Fruit fly (Drosophila melanogaster): Measurements from ENCODE around the gene CG6712.

Gene CG6712

dm6 chr2L:12065683-12066386 is 30.5 kb downstream of the CG6712 start (continued):
- no peak for TF ChIP-seq gce (GFP tag; IDR thresholded peaks at IDR 0.05)
- no peak for TF ChIP-seq CG4707 (GFP tag; optimal IDR thresholded peaks at IDR 0.05)
- TF ChIP-seq chm (GFP tag; IDR thresholded peaks at IDR 0.05), result no peak
- TF ChIP-seq dpn (GFP tag; optimal IDR thresholded peaks at IDR 0.05), result no peak
- TF ChIP-seq NC2β (GFP tag; optimal IDR thresholded peaks at IDR 0.05), result no peak
- TF ChIP-seq ATbp (GFP tag; optimal IDR thresholded peaks at IDR 0.05), result peak; percentile 38
- TF ChIP-seq CG33557 (GFP tag; optimal IDR thresholded peaks at IDR 0.05), result peak; percentile 78
- TF ChIP-seq CG13424 (tag; optimal IDR thresholded peaks at IDR 0.05), result peak; percentile 44
- peak; percentile 35 for TF ChIP-seq CG6813 (GFP tag; optimal IDR thresholded peaks at IDR 0.05)
- TF ChIP-seq H2.0 (GFP tag; IDR thresholded peaks at IDR 0.05), result no peak
- no peak for TF ChIP-seq CG6272 (GFP tag; IDR thresholded peaks at IDR 0.05)
- TF ChIP-seq CG4617 (GFP tag; optimal IDR thresholded peaks at IDR 0.05; ENCODE audit: borderline replicate concordance), result no peak
- TF ChIP-seq sens (GFP tag), result peak; percentile 75
- no peak for TF ChIP-seq aop (GFP tag; IDR thresholded peaks at IDR 0.05)
- no peak for TF ChIP-seq Opbp (GFP tag; IDR thresholded peaks at IDR 0.05; ENCODE audit: partially characterized antibody)
- no peak for TF ChIP-seq CG18619 (GFP tag; optimal IDR thresholded peaks at IDR 0.05)
- peak; percentile 62; the same call in 1 of the 2 replicates for TF ChIP-seq vvl (GFP tag; IDR thresholded peaks at IDR 0.05)
- TF ChIP-seq ken (GFP tag; IDR thresholded peaks at IDR 0.05), result 0 out of 3 replicates have a peak, but pooled peaks have one; percentile 8
- peak; percentile 23 for TF ChIP-seq trem (tag; optimal IDR thresholded peaks at IDR 0.05)
- TF ChIP-seq Adf1 (GFP tag; IDR thresholded peaks at IDR 0.05), result no peak
- TF ChIP-seq Fer1 (GFP tag; optimal IDR thresholded peaks at IDR 0.05), result no peak
- TF ChIP-seq CG34422 (GFP tag; IDR thresholded peaks at IDR 0.05), result no peak
- peak; percentile 46 for TF ChIP-seq Spps (tag; optimal IDR thresholded peaks at IDR 0.05)
- no peak for TF ChIP-seq CHES-1-like (GFP tag; optimal IDR thresholded peaks at IDR 0.05)
- no peak for TF ChIP-seq dati (GFP tag; IDR thresholded peaks at IDR 0.05)
- no peak for TF ChIP-seq CG11723 (GFP tag; optimal IDR thresholded peaks at IDR 0.05)
- no peak for TF ChIP-seq run (tag; optimal IDR thresholded peaks at IDR 0.05)
- TF ChIP-seq tgo (GFP tag; IDR thresholded peaks at IDR 0.05), result no peak; the same call in 2 of the 3 replicates
- TF ChIP-seq pho (GFP tag; optimal IDR thresholded peaks at IDR 0.05), result no peak
- peak; percentile 9 for TF ChIP-seq CG17385 (GFP tag; optimal IDR thresholded peaks at IDR 0.05)
- TF ChIP-seq Eip74EF (GFP tag; optimal IDR thresholded peaks at IDR 0.05), result no peak
- no peak for TF ChIP-seq CG7745 (tag; optimal IDR thresholded peaks at IDR 0.05)
- no peak for TF ChIP-seq Hsf (GFP tag; optimal IDR thresholded peaks at IDR 0.05)
- TF ChIP-seq trh (GFP tag; optimal IDR thresholded peaks at IDR 0.05), result no peak
- no peak for TF ChIP-seq Gsc (GFP tag; IDR thresholded peaks at IDR 0.05)
- no peak for TF ChIP-seq hth (optimal IDR thresholded peaks at IDR 0.05)
- TF ChIP-seq CG10979 (tag; optimal IDR thresholded peaks at IDR 0.05), result peak; percentile 82
- peak; percentile 33 for TF ChIP-seq CG16815 (GFP tag; optimal IDR thresholded peaks at IDR 0.05)
- TF ChIP-seq Hmx (GFP tag; optimal IDR thresholded peaks at IDR 0.05), result no peak
- no peak for TF ChIP-seq CG13287 (GFP tag; IDR thresholded peaks at IDR 0.05; ENCODE audit: partially characterized antibody)
- no peak for TF ChIP-seq lov (optimal IDR thresholded peaks at IDR 0.05)
- no peak for TF ChIP-seq lov (GFP tag; IDR thresholded peaks at IDR 0.05)
- no peak for TF ChIP-seq Deaf1 (tag; optimal IDR thresholded peaks at IDR 0.05)
- TF ChIP-seq gsb-n (tag; optimal IDR thresholded peaks at IDR 0.05), result peak; percentile 72
- TF ChIP-seq ro (GFP tag; IDR thresholded peaks at IDR 0.05), result no peak; the same call in 1 of the 2 replicates
- TF ChIP-seq btn (GFP tag; optimal IDR thresholded peaks at IDR 0.05), result no peak
- no peak for TF ChIP-seq CG5245 (GFP tag; optimal IDR thresholded peaks at IDR 0.05)
- TF ChIP-seq CG7271 (tag; optimal IDR thresholded peaks at IDR 0.05), result peak; percentile 27
- TF ChIP-seq CG17186 (GFP tag; optimal IDR thresholded peaks at IDR 0.05), result no peak
- TF ChIP-seq Oli (tag; optimal IDR thresholded peaks at IDR 0.05), result peak; percentile 17

Data from whole organism, embryonic.